Worm (Caenorhabditis elegans) whole organism, L1 larva: Measurements from ENCODE around the gene C38D9.2.

ENCODE experiments used
- ama-1 ChIP-seq: fragments of 150-350 bp; optimal IDR thresholded peaks from 2 replicates; lab custom pipeline; 2014
- hlh-17 ChIP-seq: fragments of 200-800 bp; sonication (Bioruptor generic); optimal IDR thresholded peaks from 2 replicates; lab custom pipeline; 2018; ENCODE audit warnings: missing genetic modification characterization, mild to moderate bottlenecking, missing compliant biosample characterization, moderate library complexity, borderline replicate concordance
- sox-4 ChIP-seq: sonication (generic microtip); optimal IDR thresholded peaks from 2 replicates; lab custom pipeline; 2016; ENCODE audit warnings: missing genetic modification characterization, missing compliant biosample characterization

DNA sequence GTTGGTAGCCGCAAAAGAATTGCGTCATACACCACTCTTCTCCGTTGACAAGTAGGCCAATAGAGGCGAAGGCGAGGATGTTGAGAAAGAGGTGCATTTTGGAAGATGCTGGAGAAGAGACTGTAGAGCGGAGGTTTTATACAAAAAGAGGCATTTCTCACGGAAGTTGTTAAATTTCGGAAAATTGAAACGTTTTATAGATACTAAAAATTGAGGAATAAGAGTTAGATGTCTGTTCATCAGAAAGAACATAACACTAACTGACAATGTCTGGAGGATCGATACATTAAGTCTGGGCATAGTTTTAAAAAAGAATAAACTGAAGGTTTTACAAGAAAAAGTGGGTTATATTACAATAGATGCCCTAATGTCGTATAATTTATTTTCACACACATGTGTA, 47.3 kb downstream of the C38D9.2 start, which contains the start of gene Y6G8.14:
- TF ChIP-seq hlh-17 (GFP tag; lab: Kevin White, UChicago) (no peak), sox-4 (tag; lab: Kevin White, UChicago) (no peak), ama-1 (lab: Kevin White, UChicago) (no peak)
